Fruit fly (Drosophila melanogaster) whole organism, embryonic: ENCODE data around the gene gry.

ENCODE experiments used
- BEAF-32 ChIP-seq: fragments of 200-800 bp; sonication (Bioruptor generic); optimal IDR thresholded peaks from 3 replicates; lab custom pipeline; 2017; ENCODE audit warnings: missing biosample characterization, missing genetic modification characterization, mild to moderate bottlenecking, moderate library complexity, missing genetic modification reagents
- CG10366 ChIP-seq: fragments of 200-800 bp; sonication (Bioruptor generic); IDR thresholded peaks from 2 replicates; pipeline ENCODE4 v1.3.6; 2022; ENCODE audit warnings: missing biosample characterization, missing genetic modification characterization
- CG11085 ChIP-seq: fragments of 200-800 bp; sonication (Bioruptor generic); IDR thresholded peaks from 2 replicates; pipeline ENCODE4 v1.3.6; 2022; ENCODE audit warnings: missing biosample characterization, missing genetic modification characterization
- CG1233 ChIP-seq: fragments of 200-800 bp; sonication (Bioruptor generic); optimal IDR thresholded peaks from 4 replicates; lab custom pipeline; 2018; ENCODE audit warnings: missing biosample characterization, mild to moderate bottlenecking, missing genetic modification characterization
- CG12659 ChIP-seq: fragments of 200-800 bp; sonication (Bioruptor generic); optimal IDR thresholded peaks from 3 replicates; lab custom pipeline; 2017; ENCODE audit warnings: mild to moderate bottlenecking, missing biosample characterization, missing genetic modification reagents, missing genetic modification characterization
- CG13287 ChIP-seq: fragments of 200-800 bp; sonication (Bioruptor generic); IDR thresholded peaks from 2 replicates; pipeline ENCODE4 v1.3.6; 2022; ENCODE audit warnings: missing biosample characterization, missing genetic modification characterization; ENCODE audit not compliant: partially characterized antibody
- CG15514 ChIP-seq: fragments of 200-800 bp; sonication (Bioruptor generic); optimal IDR thresholded peaks from 3 replicates; lab custom pipeline; 2017; ENCODE audit warnings: missing biosample characterization, missing genetic modification characterization, mild to moderate bottlenecking, moderate library complexity, missing genetic modification reagents
- CG15696 ChIP-seq: fragments of 200-800 bp; sonication (Bioruptor generic); optimal IDR thresholded peaks from 2 replicates; lab custom pipeline; 2019; ENCODE audit warnings: missing biosample characterization, mild to moderate bottlenecking, missing genetic modification characterization, moderate library complexity
- CG17186 ChIP-seq: fragments of 200-800 bp; sonication (Bioruptor generic); optimal IDR thresholded peaks from 3 replicates; lab custom pipeline; 2017; ENCODE audit warnings: missing biosample characterization, missing genetic modification reagents, missing genetic modification characterization
- CG2712 ChIP-seq: fragments of 200-800 bp; optimal IDR thresholded peaks from 3 replicates; lab custom pipeline; 2019; ENCODE audit warnings: missing biosample characterization, mild to moderate bottlenecking, missing genetic modification characterization, moderate library complexity
- CG3838 ChIP-seq: fragments of 200-800 bp; sonication (Bioruptor generic); optimal IDR thresholded peaks from 3 replicates; lab custom pipeline; 2016; ENCODE audit warnings: missing biosample characterization, missing genetic modification characterization
- CG4328 ChIP-seq: fragments of 200-800 bp; sonication (Bioruptor generic); optimal IDR thresholded peaks from 3 replicates; lab custom pipeline; 2017; ENCODE audit warnings: missing biosample characterization, missing genetic modification reagents, missing genetic modification characterization
- CG5245 ChIP-seq: fragments of 200-800 bp; sonication (Bioruptor generic); optimal IDR thresholded peaks from 3 replicates; lab custom pipeline; 2016; ENCODE audit warnings: missing biosample characterization, missing genetic modification characterization
- CG5953 ChIP-seq: fragments of 200-800 bp; sonication (Bioruptor generic); IDR thresholded peaks from 2 replicates; pipeline ENCODE4 v1.3.6; 2022; ENCODE audit warnings: missing biosample characterization, missing genetic modification characterization
- CG6175 ChIP-seq: fragments of 200-800 bp; sonication (Bioruptor generic); IDR thresholded peaks from 3 replicates; pipeline ENCODE4 v1.3.6; 2022; ENCODE audit warnings: missing biosample characterization, missing genetic modification characterization
- CG8281 ChIP-seq: fragments of 200-800 bp; sonication (Bioruptor generic); optimal IDR thresholded peaks from 2 replicates; lab custom pipeline; 2018; ENCODE audit warnings: missing biosample characterization, mild to moderate bottlenecking, missing genetic modification characterization, moderate library complexity
- CHES-1-like ChIP-seq: fragments of 200-800 bp; sonication (Bioruptor generic); optimal IDR thresholded peaks from 2 replicates; lab custom pipeline; 2016; ENCODE audit warnings: missing biosample characterization, missing genetic modification characterization
- Camta ChIP-seq: fragments of 200-800 bp; sonication (Bioruptor generic); optimal IDR thresholded peaks from 2 replicates; lab custom pipeline; 2016; ENCODE audit warnings: missing biosample characterization, missing genetic modification characterization
- ERR ChIP-seq: fragments of 200-800 bp; sonication (Bioruptor generic); optimal IDR thresholded peaks from 2 replicates; lab custom pipeline; 2016; ENCODE audit warnings: missing biosample characterization, missing genetic modification characterization
- Ets97D ChIP-seq: fragments of 200-800 bp; sonication (Bioruptor generic); optimal IDR thresholded peaks from 3 replicates; lab custom pipeline; 2016; ENCODE audit warnings: missing biosample characterization, missing genetic modification characterization
- Fer1 ChIP-seq: fragments of 200-800 bp; sonication (Bioruptor generic); optimal IDR thresholded peaks from 2 replicates; lab custom pipeline; 2017; ENCODE audit warnings: missing biosample characterization, mild to moderate bottlenecking, missing genetic modification characterization
- H15 ChIP-seq: fragments of 200-800 bp; sonication (Bioruptor generic); IDR thresholded peaks from 3 replicates; pipeline ENCODE4 v1.3.6; 2022; ENCODE audit warnings: missing biosample characterization, missing genetic modification characterization
- Hmx ChIP-seq: fragments of 200-800 bp; sonication (Bioruptor generic); optimal IDR thresholded peaks from 2 replicates; lab custom pipeline; 2016; ENCODE audit warnings: missing biosample characterization, missing genetic modification characterization
- Kr ChIP-seq: fragments of 200-800 bp; sonication (Bioruptor generic); optimal IDR thresholded peaks from 2 replicates; lab custom pipeline; 2017; ENCODE audit warnings: missing biosample characterization, mild to moderate bottlenecking, missing genetic modification characterization
- Max ChIP-seq: fragments of 200-800 bp; sonication (Bioruptor generic); optimal IDR thresholded peaks from 2 replicates; lab custom pipeline; 2016; ENCODE audit warnings: missing biosample characterization, mild to moderate bottlenecking, missing genetic modification characterization
- Mes4 ChIP-seq: fragments of 200-800 bp; sonication (Bioruptor generic); optimal IDR thresholded peaks from 2 replicates; lab custom pipeline; 2016; ENCODE audit warnings: missing biosample characterization, missing genetic modification characterization
- NC2β ChIP-seq: fragments of 200-800 bp; sonication (Bioruptor generic); optimal IDR thresholded peaks from 2 replicates; lab custom pipeline; 2016; ENCODE audit warnings: missing biosample characterization, missing genetic modification characterization
- Sox102F ChIP-seq: fragments of 200-800 bp; sonication (Bioruptor generic); optimal IDR thresholded peaks from 2 replicates; lab custom pipeline; 2018; ENCODE audit warnings: missing biosample characterization, mild to moderate bottlenecking, missing genetic modification characterization, moderate library complexity
- Sry-β ChIP-seq: fragments of 200-800 bp; sonication (Bioruptor generic); optimal IDR thresholded peaks from 2 replicates; lab custom pipeline; 2018; ENCODE audit warnings: missing biosample characterization, mild to moderate bottlenecking, missing genetic modification characterization, moderate library complexity
- cas ChIP-seq: fragments of 200-800 bp; sonication (Bioruptor generic); IDR thresholded peaks from 2 replicates; pipeline ENCODE4 v1.3.6; 2022; ENCODE audit warnings: missing biosample characterization, missing genetic modification characterization
- caup ChIP-seq: fragments of 200-800 bp; sonication (Bioruptor generic); optimal IDR thresholded peaks from 3 replicates; lab custom pipeline; 2017; ENCODE audit warnings: missing biosample characterization, mild to moderate bottlenecking, missing genetic modification characterization, moderate library complexity; ENCODE audit not compliant: severe bottlenecking
- corto ChIP-seq: fragments of 200-800 bp; sonication (Bioruptor generic); optimal IDR thresholded peaks from 2 replicates; lab custom pipeline; 2016; ENCODE audit warnings: missing biosample characterization, mild to moderate bottlenecking, missing genetic modification characterization, moderate library complexity
- en ChIP-seq: fragments of 200-800 bp; sonication (Bioruptor generic); optimal IDR thresholded peaks from 2 replicates; lab custom pipeline; 2016; ENCODE audit warnings: missing biosample characterization, missing genetic modification characterization
- ftz-f1 ChIP-seq: fragments of 200-800 bp; sonication (Bioruptor generic); optimal IDR thresholded peaks from 2 replicates; lab custom pipeline; 2016; ENCODE audit warnings: missing biosample characterization, missing genetic modification characterization
- gro ChIP-seq: fragments of 200-800 bp; sonication (Bioruptor generic); optimal IDR thresholded peaks from 2 replicates; lab custom pipeline; 2016; ENCODE audit warnings: missing biosample characterization, missing genetic modification characterization
- nerfin-1 ChIP-seq: fragments of 200-800 bp; sonication (Bioruptor generic); optimal IDR thresholded peaks from 3 replicates; lab custom pipeline; 2019; ENCODE audit warnings: missing biosample characterization, mild to moderate bottlenecking, missing genetic modification characterization, moderate library complexity
- nmo ChIP-seq: fragments of 200-800 bp; sonication (Bioruptor generic); optimal IDR thresholded peaks from 2 replicates; lab custom pipeline; 2018; ENCODE audit warnings: missing biosample characterization, mild to moderate bottlenecking, missing genetic modification characterization, moderate library complexity
- salm ChIP-seq: fragments of 200-800 bp; sonication (Bioruptor generic); optimal IDR thresholded peaks from 2 replicates; lab custom pipeline; 2018; ENCODE audit warnings: missing biosample characterization, mild to moderate bottlenecking, missing genetic modification characterization
- sens ChIP-seq: fragments of 200-800 bp; sonication (Bioruptor generic); peaks from one replicate; lab custom pipeline; 2016; ENCODE audit warnings: missing biosample characterization, missing genetic modification characterization
- toy ChIP-seq: fragments of 200-800 bp; sonication (Bioruptor generic); IDR thresholded peaks from 2 replicates; pipeline ENCODE4 v1.3.6; 2022; ENCODE audit warnings: missing biosample characterization, missing genetic modification characterization
- trem ChIP-seq: fragments of 200-800 bp; optimal IDR thresholded peaks from 3 replicates; lab custom pipeline; 2019; ENCODE audit warnings: missing biosample characterization, mild to moderate bottlenecking, missing genetic modification characterization, moderate library complexity
- zf30C ChIP-seq: fragments of 200-800 bp; sonication (Bioruptor generic); optimal IDR thresholded peaks from 3 replicates; lab custom pipeline; 2018; ENCODE audit warnings: missing biosample characterization, mild to moderate bottlenecking, missing genetic modification characterization

Gene gry

dm6 chr3L:3218859-3219258 is 20.0 kb downstream of the gry start, which contains the start of the genes hob and nSMase (continued):
- TF ChIP-seq salm (tag; lab: Kevin White, UChicago) (no peak), ftz-f1 (GFP tag; lab: Kevin White, UChicago) (peak; percentile 27), Fer1 (GFP tag; lab: Kevin White, UChicago) (no peak), caup (GFP tag; lab: Kevin White, UChicago) (peak; percentile 3), CG3838 (GFP tag; lab: Kevin White, UChicago) (no peak), BEAF-32 (GFP tag; lab: Kevin White, UChicago) (peak; percentile 42), toy (GFP tag; lab: Robert Waterston, UW) (no peak), Sry-β (no peak), CG15514 (GFP tag; lab: Kevin White, UChicago) (peak; percentile 72), CG12659 (GFP tag; lab: Kevin White, UChicago) (peak; percentile 70), Ets97D (GFP tag; lab: Kevin White, UChicago) (peak; percentile 59), Max (GFP tag; lab: Kevin White, UChicago) (peak; percentile 33), CG5953 (GFP tag; lab: Robert Waterston, UW) (no peak), Camta (GFP tag; lab: Kevin White, UChicago) (no peak), CG4328 (GFP tag; lab: Kevin White, UChicago) (no peak), nmo (GFP tag; lab: Kevin White, UChicago) (peak; percentile 58), cas (GFP tag; lab: Robert Waterston, UW) (no peak), NC2β (GFP tag; lab: Kevin White, UChicago) (peak; percentile 11), CG11085 (no peak), CG8281 (tag; lab: Kevin White, UChicago) (no peak), CHES-1-like (GFP tag; lab: Kevin White, UChicago) (peak; percentile 66), en (no peak), zf30C (GFP tag; lab: Kevin White, UChicago) (no peak), CG17186 (GFP tag; lab: Kevin White, UChicago) (peak; percentile 58), nerfin-1 (tag; lab: Kevin White, UChicago) (no peak), CG2712 (tag; lab: Kevin White, UChicago) (no peak), H15 (no peak), trem (tag; lab: Kevin White, UChicago) (peak; percentile 70), CG6175 (GFP tag; lab: Robert Waterston, UW) (no peak), corto (no peak), CG5245 (GFP tag; lab: Kevin White, UChicago) (no peak), gro (GFP tag; lab: Kevin White, UChicago) (no peak), CG15696 (tag; lab: Kevin White, UChicago) (no peak), CG1233 (GFP tag; lab: Kevin White, UChicago) (no peak), CG13287 (GFP tag; lab: Robert Waterston, UW) (peak; percentile 29; the same call in 1 of the 2 replicates), CG10366 (no peak), Sox102F (GFP tag; lab: Kevin White, UChicago) (no peak), Kr (GFP tag; lab: Kevin White, UChicago) (no peak), Hmx (GFP tag; lab: Kevin White, UChicago) (no peak), sens (no peak), ERR (GFP tag; lab: Kevin White, UChicago) (no peak), Mes4 (GFP tag; lab: Kevin White, UChicago) (no peak)
